Worm (Caenorhabditis elegans) whole organism, mixed stage, embryonic: ENCODE measurements around the gene pph-1.

Source experiments
- ceh-43 ChIP-seq: fragments of 200-800 bp; sonication (Bioruptor generic); optimal IDR thresholded peaks from 2 replicates; lab custom pipeline; 2018; ENCODE audit warnings: mild to moderate bottlenecking, missing genetic modification characterization, moderate library complexity, missing compliant biosample characterization
- ces-1 ChIP-seq: fragments of 150-350 bp; optimal IDR thresholded peaks from 2 replicates; lab custom pipeline; 2014; ENCODE audit warnings: missing biosample characterization, missing genetic modification reagents, missing genetic modification characterization
- elt-1 ChIP-seq: sonication (generic microtip); optimal IDR thresholded peaks from 2 replicates; lab custom pipeline; 2017; ENCODE audit warnings: missing genetic modification characterization, mild to moderate bottlenecking, missing compliant biosample characterization, antibody characterized with exemption, moderate library complexity, borderline replicate concordance; ENCODE audit not compliant: insufficient read depth
- elt-3 ChIP-seq: fragments of 150-350 bp; optimal IDR thresholded peaks from 2 replicates; lab custom pipeline; 2014; ENCODE audit warnings: missing biosample characterization, missing genetic modification characterization
- hlh-1 ChIP-seq: fragments of 150-350 bp; optimal IDR thresholded peaks from 2 replicates; lab custom pipeline; 2014; ENCODE audit warnings: missing biosample characterization, missing genetic modification reagents, missing genetic modification characterization
- lin-13 ChIP-seq: fragments of 150-350 bp; optimal IDR thresholded peaks from 2 replicates; lab custom pipeline; 2014; ENCODE audit warnings: missing biosample characterization, missing genetic modification characterization
- lin-32 ChIP-seq: fragments of 200-800 bp; sonication (Bioruptor generic); optimal IDR thresholded peaks from 2 replicates; lab custom pipeline; 2018; ENCODE audit warnings: mild to moderate bottlenecking, missing genetic modification characterization, missing compliant biosample characterization
- lsy-2 ChIP-seq: fragments of 150-350 bp; optimal IDR thresholded peaks from 2 replicates; lab custom pipeline; 2014; ENCODE audit warnings: missing biosample characterization, missing genetic modification characterization
- mab-5 ChIP-seq: fragments of 150-350 bp; optimal IDR thresholded peaks from 2 replicates; lab custom pipeline; 2014; ENCODE audit warnings: missing biosample characterization, missing genetic modification characterization
- mep-1 ChIP-seq: fragments of 150-350 bp; optimal IDR thresholded peaks from 2 replicates; lab custom pipeline; 2017; ENCODE audit warnings: missing biosample characterization, missing genetic modification reagents, missing genetic modification characterization, inconsistent platforms
- nhr-237 ChIP-seq: fragments of 150-350 bp; optimal IDR thresholded peaks from 2 replicates; lab custom pipeline; 2014; ENCODE audit warnings: missing biosample characterization, missing genetic modification characterization
- nhr-28 ChIP-seq: fragments of 150-350 bp; optimal IDR thresholded peaks from 2 replicates; lab custom pipeline; 2014; ENCODE audit warnings: missing biosample characterization, missing genetic modification characterization
- unc-62 ChIP-seq: fragments of 150-350 bp; optimal IDR thresholded peaks from 2 replicates; lab custom pipeline; 2014; ENCODE audit warnings: missing biosample characterization, missing genetic modification reagents, missing genetic modification characterization
- ztf-11 ChIP-seq: fragments of 150-350 bp; optimal IDR thresholded peaks from 2 replicates; lab custom pipeline; 2014; ENCODE audit warnings: missing biosample characterization, missing genetic modification characterization

ce11 chrV:10708346-10708745, 6.0 kb downstream of the pph-1 start:
- TF ChIP-seq elt-1 (tag; lab: Kevin White, UChicago) (no peak), lin-32 (GFP tag; lab: Kevin White, UChicago) (no peak), mep-1 (tag; lab: Kevin White, UChicago) (no peak), lsy-2 (tag; lab: Kevin White, UChicago) (no peak), nhr-237 (no peak), ztf-11 (tag; lab: Kevin White, UChicago) (no peak), elt-3 (no peak), nhr-28 (tag; lab: Kevin White, UChicago) (no peak), ceh-43 (no peak), unc-62 (GFP tag; lab: Kevin White, UChicago) (no peak), mab-5 (tag; lab: Kevin White, UChicago) (no peak), lin-13 (no peak), hlh-1 (no peak), ces-1 (GFP tag; lab: Kevin White, UChicago) (no peak)
